Fruit fly (Drosophila melanogaster) whole organism: ENCODE measurements around the gene ND-MNLL.

Experiments used
- CG8478 ChIP-seq: fragments of >200 bp; optimal IDR thresholded peaks from 2 replicates; lab custom pipeline; 2018; ENCODE audit warnings: inconsistent platforms
- EcR ChIP-seq, 2 experiments: fragments of >200 bp; optimal IDR thresholded peaks; 2 replicates each; lab custom pipeline; 2017; ENCODE audit warnings: missing biosample characterization in 2 of 2, missing genetic modification characterization in 2 of 2, missing genetic modification reagents in 2 of 2
- pan ChIP-seq: fragments of >200 bp; optimal IDR thresholded peaks from 2 replicates; lab custom pipeline; 2017
- psq ChIP-seq: fragments of >200 bp; optimal IDR thresholded peaks from 2 replicates; lab custom pipeline; 2017
- usp ChIP-seq: fragments of >200 bp; optimal IDR thresholded peaks from 2 replicates; lab custom pipeline; 2017; ENCODE audit warnings: missing biosample characterization, missing genetic modification characterization, mixed read lengths

- no peak for TF ChIP-seq EcR (GFP tag; optimal IDR thresholded peaks at IDR 0.05; lab: Kevin White, UChicago)
- no peak for TF ChIP-seq usp (GFP tag; lab: Kevin White, UChicago)
- TF ChIP-seq CG8478 (lab: Kevin White, UChicago): no peak
- no peak for TF ChIP-seq psq
- TF ChIP-seq pan (lab: Kevin White, UChicago): no peak
Observed at dm6 chrX:7878736-7879135, 14.9 kb downstream of the ND-MNLL start, which contains the start of gene Ir7d.
